Fruit fly (Drosophila melanogaster): ENCODE measurements around the gene CG13994.

DNA sequence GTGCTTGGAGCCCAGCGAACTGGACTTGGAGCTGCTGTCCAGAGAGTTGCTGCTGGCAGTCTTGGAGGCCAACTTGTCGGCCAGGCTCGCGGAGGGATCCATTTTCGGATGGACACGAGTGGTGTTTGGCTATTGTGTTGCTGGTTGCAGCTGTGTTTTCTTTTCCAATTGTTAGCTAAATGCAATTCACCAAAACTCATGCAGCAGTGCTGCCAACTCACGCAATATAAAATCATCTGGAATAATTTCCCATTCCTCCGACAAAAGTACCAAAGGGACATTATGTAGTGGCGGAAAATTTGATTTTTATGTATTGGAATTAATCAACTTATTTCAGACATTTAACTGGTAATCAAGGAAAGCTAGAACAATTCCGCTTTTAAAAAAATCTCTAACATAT is 26.1 kb upstream of the CG13994 start, which contains the start of gene mtm:
- TF ChIP-seq Abd-B (GFP tag; optimal IDR thresholded peaks at IDR 0.05) (no peak), sage (GFP tag; optimal IDR thresholded peaks at IDR 0.05) (no peak), Hnf4 (GFP tag; optimal IDR thresholded peaks at IDR 0.05) (no peak), HLH106 (tag; optimal IDR thresholded peaks at IDR 0.05) (no peak), dmrt93B (GFP tag; optimal IDR thresholded peaks at IDR 0.05) (no peak), Hr78 (GFP tag; optimal IDR thresholded peaks at IDR 0.05) (no peak), Sp1 (GFP tag; optimal IDR thresholded peaks at IDR 0.05) (no peak), dsf (GFP tag; optimal IDR thresholded peaks at IDR 0.05; ENCODE audit: borderline replicate concordance) (no peak), GATAd (GFP tag; optimal IDR thresholded peaks at IDR 0.05) (no peak)
